Fruit fly (Drosophila melanogaster): Measurements from ENCODE around the gene CG12990.

The CG12990 gene

DNA sequence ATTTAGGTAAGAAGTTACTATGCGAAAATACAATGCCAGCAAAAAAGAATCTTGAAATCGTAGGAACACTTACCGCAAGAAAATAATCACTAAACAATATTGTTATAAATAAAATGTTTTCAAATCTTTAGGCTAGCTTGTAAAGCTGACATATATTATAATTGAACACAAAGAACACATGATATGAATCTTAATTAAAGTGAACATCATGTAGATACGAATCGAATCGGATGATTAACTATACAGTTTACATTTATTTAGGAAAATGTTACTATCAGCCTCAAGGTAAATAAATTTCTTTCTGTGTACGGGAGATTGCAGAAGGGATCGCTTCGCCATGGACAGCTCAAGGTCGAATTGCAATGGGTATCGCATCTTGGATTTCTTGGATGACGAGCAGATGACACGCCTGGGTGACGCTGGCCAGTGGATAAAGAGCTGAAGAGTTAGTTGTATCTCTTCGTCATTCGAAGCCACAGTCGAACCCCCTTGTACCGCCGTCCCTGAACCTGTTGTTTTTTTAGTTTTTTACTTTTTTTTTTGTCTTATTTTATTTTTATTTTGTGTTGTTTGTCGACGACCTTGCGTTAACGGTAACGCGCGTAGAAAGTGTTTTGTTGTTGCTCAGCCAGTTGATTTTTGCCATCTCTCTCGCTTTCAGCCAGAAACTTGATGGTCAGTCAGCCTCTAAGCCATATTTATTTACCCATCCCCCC, 6.4 kb upstream of the CG12990 start:
- TF ChIP-seq noc (tag; optimal IDR thresholded peaks at IDR 0.05) = no peak

- TF ChIP-seq noc (tag; optimal IDR thresholded peaks at IDR 0.05) = peak; percentile 41
Observed at dm6 chrX:17659119-17659452, 12.6 kb downstream of the CG12990 start.

- TF ChIP-seq noc (tag; optimal IDR thresholded peaks at IDR 0.05) = no peak
Observed at dm6 chrX:17658207-17659118, 13.2 kb downstream of the CG12990 start.

dm6 chrX:17657716-17658115, 14.0 kb downstream of the CG12990 start:
- peak; percentile 10 for TF ChIP-seq noc (tag; optimal IDR thresholded peaks at IDR 0.05)

DNA sequence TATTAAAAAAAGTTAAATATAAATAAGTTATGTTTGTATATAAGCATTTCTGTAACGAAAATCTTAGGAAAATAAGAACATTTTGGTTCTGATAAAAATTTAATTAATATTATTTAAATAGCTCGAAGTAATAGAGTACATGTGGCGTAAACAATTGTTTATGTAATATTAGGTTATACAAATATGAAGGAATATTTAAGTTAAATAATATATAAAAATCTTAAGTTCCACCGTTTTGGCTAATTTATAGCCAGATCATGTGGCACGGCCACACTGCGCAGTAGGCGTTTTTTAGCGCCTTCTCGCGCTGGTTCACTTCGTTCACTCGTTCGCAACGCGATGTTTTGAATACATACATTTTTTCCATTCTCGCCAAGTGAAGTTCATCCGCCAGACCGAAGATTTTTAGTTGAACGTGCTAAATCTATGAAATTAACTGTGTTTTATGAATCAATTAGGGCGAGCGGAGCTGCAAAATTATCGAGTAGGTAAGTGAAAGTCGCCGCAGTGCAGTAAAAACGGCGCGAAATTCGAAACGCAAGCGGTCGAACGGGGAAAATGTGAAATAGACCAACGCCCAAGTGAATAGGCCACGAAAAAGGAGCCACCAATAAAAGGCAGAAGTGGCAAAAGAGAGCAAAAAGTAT, 14.5 kb downstream of the CG12990 start, which contains the start of gene beta-Spec:
beta-Spec (plus strand) TSS at position 323 of the 647 bp plus-strand sequence.
- TF ChIP-seq noc (tag; optimal IDR thresholded peaks at IDR 0.05) = no peak

dm6 chrX:17656501-17656900, 15.2 kb downstream of the CG12990 start, which contains the start of gene IntS2:
IntS2 (minus strand) TSS chrX:17656818.
- no peak for TF ChIP-seq noc (tag; optimal IDR thresholded peaks at IDR 0.05)

- TF ChIP-seq noc (tag; optimal IDR thresholded peaks at IDR 0.05) = no peak
Observed at dm6 chrX:17651998-17652738, 19.5 kb downstream of the CG12990 start, which contains the start of gene RhoGAPp190. RhoGAPp190 (minus strand) TSS chrX:17652562.

DNA sequence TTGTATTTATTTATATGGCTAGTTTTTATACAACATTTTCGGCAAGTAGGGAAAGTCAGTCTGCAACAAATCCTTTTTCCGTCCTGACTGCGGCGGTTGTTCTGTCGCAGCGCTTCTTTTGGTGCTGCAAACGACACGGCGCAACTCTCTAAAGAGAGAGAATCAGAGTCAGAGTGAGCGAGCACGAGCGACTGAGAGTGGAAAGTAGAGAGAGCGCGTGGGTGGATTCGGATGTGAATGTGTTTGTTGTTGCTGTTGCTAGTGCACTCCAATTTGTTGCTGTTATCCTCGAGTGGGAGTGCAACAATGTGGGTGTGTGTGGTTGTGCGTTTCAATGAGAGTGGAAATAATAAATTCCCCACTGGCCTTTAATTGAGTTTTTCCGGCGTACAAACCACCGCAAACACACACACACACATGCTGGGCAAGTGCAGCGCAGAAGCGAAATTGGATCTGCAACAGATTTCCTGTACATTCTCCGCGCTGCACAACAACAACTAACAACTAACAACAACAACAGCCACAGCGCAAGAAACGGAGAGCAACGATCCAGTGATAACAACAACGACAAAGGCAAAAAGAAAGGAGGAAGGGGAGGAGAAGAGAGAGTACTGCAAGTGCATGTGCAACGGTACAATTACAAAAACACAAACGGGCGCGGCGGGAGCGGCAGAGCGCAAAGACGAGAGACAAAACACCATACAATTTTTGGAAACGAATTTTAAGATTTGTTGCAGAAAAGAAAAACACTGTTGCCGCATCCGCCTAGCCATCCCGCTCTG, 20.3 kb downstream of the CG12990 start:
- TF ChIP-seq noc (tag; optimal IDR thresholded peaks at IDR 0.05) = no peak

- TF ChIP-seq noc (tag; optimal IDR thresholded peaks at IDR 0.05) = no peak
Observed at dm6 chrX:17640837-17641236, 30.9 kb downstream of the CG12990 start.

- TF ChIP-seq noc (tag; optimal IDR thresholded peaks at IDR 0.05) = no peak
Observed at dm6 chrX:17636001-17636400, 35.7 kb downstream of the CG12990 start, which contains the start of the genes CG8289 and CG5800. CG8289 (minus strand) TSS chrX:17636044. CG5800 (plus strand) TSS chrX:17636281.

- TF ChIP-seq noc (tag; optimal IDR thresholded peaks at IDR 0.05) = peak; percentile 71
Observed at dm6 chrX:17631996-17632612, 39.6 kb downstream of the CG12990 start, which contains the start of the genes corolla and ND-24. corolla (minus strand) TSS chrX:17632047. ND-24 (plus strand) TSS chrX:17632089.

DNA sequence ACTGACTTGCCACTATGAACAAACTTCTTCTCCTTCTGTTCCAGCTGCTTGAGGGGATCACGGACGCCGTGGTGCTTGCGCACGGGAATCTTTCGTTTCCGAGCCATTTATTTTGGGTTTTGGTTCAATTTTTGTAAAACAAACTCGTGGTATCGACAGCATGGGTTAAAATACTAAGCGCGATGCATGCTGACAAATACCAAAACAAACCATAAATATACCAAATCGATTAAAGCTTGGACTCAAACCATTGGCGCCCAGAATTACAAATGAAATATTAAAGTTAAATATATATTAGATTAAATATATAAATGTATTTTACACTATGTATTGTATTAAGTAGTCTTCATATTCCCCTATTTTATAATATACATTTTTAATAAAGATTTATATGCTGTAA, 42.4 kb downstream of the CG12990 start, which contains the start of gene CG8326:
CG8326 (minus strand) TSS at position 176 of the 400 bp plus-strand sequence.
- TF ChIP-seq noc (tag; optimal IDR thresholded peaks at IDR 0.05) = no peak

dm6 chrX:17627090-17627992, 44.3 kb downstream of the CG12990 start, which contains the start of gene stas:
stas (minus strand) TSS chrX:17627895.
- peak; percentile 10 for TF ChIP-seq noc (tag; optimal IDR thresholded peaks at IDR 0.05)
